Worm (Caenorhabditis elegans): ENCODE results near the gene cks-1.

DNA sequence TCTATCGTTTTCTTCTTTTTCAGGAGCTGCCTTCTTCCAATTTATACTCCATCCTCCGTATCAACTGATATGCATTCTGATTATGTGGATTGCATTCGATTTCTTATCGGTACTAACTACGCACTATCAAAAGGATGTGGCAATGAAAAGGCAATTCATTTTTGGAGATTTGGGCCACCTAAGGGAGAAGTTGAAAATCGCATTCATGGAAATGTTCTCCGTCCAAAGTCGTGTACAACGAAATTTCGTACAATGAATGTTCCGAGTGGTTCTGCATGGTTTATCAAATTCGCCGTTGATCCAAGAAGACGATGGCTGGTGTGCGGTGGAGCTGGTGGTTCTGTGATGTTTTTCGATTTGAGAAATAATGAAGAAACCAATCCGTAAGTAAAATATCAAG, 1.0 kb upstream of the cks-1 start, which contains the start of gene C09G4.4:
- TF ChIP-seq tab-1 (GFP tag; IDR thresholded peaks at IDR 0.05) (no peak), klf-2 (GFP tag; conservative IDR thresholded peaks at IDR 0.05) (no peak), ref-1 (GFP tag; conservative IDR thresholded peaks at IDR 0.05) (no peak), flt-1 (GFP tag; IDR thresholded peaks at IDR 0.05) (no peak), T22C8.4 (GFP tag; IDR thresholded peaks at IDR 0.05) (no peak), ztf-23 (GFP tag; IDR thresholded peaks at IDR 0.05) (no peak), med-1 (GFP tag; optimal IDR thresholded peaks at IDR 0.05; ENCODE audit: insufficient read depth) (no peak)

Data from whole organism, midembryonic.